Worm (Caenorhabditis elegans): ENCODE data around the gene gst-9.
"Not testable (repeated sequence)": the region's sequence is repeated elsewhere in the genome, so short reads cannot be mapped to it uniquely, and the experiment has no call there.

Gene gst-9

DNA sequence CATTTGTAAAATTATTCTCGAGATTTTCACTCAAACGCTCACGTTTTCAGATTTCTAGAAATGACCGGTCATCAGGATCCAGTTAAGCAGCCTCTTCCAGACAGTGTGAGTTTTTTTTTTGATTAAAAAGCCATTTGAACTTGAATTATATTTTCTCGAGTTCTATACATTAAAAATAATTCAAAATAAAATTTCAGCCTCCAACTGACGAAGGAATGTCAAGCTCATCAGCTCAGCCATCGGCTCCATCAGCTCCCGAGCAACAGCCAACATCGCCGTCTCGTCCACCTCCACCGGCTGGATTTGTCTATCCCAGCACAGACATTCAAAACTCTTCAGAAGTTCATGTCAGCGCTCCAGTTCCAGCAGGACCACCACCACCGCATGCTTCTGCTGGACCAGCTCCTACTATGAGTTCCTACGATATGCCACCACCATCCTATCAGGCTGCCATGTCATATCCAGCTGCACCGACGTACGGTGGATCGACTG is 33.5 kb upstream of the gst-9 start, which contains the start of gene F11G11.5 (continued):
- TF ChIP-seq egl-27 (tag; optimal IDR thresholded peaks at IDR 0.05) (no peak), F10B5.3 (tag; optimal IDR thresholded peaks at IDR 0.05) (no peak), hlh-30 (tag; optimal IDR thresholded peaks at IDR 0.05; ENCODE audit: insufficient read depth) (no peak), Y48G9A.11 (GFP tag; IDR thresholded peaks at IDR 0.05) (0 out of 2 replicates have a peak, but pooled peaks have one; percentile 33), hlh-11 (tag; optimal IDR thresholded peaks at IDR 0.05) (no peak), mxl-3 (GFP tag; optimal IDR thresholded peaks at IDR 0.05) (no peak), ceh-82 (tag; optimal IDR thresholded peaks at IDR 0.05) (no peak), nhr-48 (tag; optimal IDR thresholded peaks at IDR 0.05) (no peak), tra-1 (GFP tag; IDR thresholded peaks at IDR 0.05) (no peak), Y5F2A.4 (GFP tag; optimal IDR thresholded peaks at IDR 0.05) (no peak), php-3 (GFP tag; IDR thresholded peaks at IDR 0.05) (0 out of 2 replicates have a peak, but pooled peaks have one; percentile 6), mxl-2 (GFP tag; conservative IDR thresholded peaks at IDR 0.05) (no peak), nhr-77 (tag; optimal IDR thresholded peaks at IDR 0.05) (no peak), jun-1 (tag; optimal IDR thresholded peaks at IDR 0.05) (no peak), egl-43 (GFP tag; IDR thresholded peaks at IDR 0.05) (peak; percentile 67; the same call in 1 of the 2 replicates)

DNA sequence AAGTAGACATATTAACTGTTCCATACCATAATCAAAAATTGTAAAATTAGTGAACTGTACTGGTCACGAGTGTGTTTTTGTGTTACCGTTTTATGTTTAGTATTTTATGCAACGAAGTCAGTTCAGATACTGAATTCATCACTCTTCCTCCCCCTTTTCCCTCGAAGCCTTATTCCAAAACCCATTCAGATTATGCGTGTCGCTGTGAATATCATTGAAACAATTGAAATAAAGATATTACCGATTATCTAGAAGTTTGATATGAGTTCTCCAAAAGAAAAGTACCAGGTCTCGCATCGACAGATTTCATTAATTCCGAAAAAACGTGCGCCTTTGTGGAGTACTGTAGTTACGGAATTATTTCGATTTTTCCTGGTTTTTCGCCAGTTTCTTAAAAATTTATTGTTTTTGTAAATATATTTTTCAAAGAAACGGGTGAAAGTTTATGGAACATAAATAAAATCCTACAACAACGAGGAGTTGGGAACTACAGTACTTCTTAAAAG is 32.4 kb upstream of the gst-9 start:
- TF ChIP-seq aha-1 (tag) (peak; percentile 95), daf-16 (GFP tag; optimal IDR thresholded peaks at IDR 0.05) (no peak), daf-16 (tag; optimal IDR thresholded peaks at IDR 0.05) (peak; percentile 1), zfp-3 (GFP tag; conservative IDR thresholded peaks at IDR 0.05) (0 out of 2 replicates have a peak, but pooled peaks have one; percentile 29), mxl-3 (GFP tag; optimal IDR thresholded peaks at IDR 0.05) (no peak), attf-4 (tag; optimal IDR thresholded peaks at IDR 0.05) (no peak), ama-1 (optimal IDR thresholded peaks at IDR 0.05) (peak; percentile 71), nhr-28 (tag; optimal IDR thresholded peaks at IDR 0.05) (no peak), duxl-1 (tag; optimal IDR thresholded peaks at IDR 0.05; ENCODE audit: poor library complexity) (peak; percentile 38), dpl-1 (GFP tag; optimal IDR thresholded peaks at IDR 0.05) (peak; percentile 20), lin-38 (GFP tag; IDR thresholded peaks at IDR 0.05) (no peak)

DNA sequence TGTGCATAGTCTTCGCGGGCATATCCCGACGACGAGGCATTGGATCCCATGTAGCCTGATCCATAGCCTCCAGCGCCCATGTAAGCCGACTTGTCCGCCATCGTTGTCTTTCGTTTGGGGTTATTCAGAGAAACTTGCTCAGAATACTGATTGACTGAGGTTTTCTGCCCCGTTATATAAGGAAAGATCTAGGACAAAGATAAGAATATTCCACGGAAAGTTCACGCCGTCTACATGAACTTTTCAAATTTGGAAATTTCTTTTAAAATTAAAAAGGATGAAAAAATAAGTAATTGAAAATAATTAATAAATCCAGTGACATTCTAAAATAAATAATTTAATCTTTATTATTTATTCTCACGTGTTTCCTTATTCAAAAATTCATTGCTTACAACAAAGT is 31.1 kb upstream of the gst-9 start, which contains the start of the genes nspd-5 and F11G11.4:
Gene nspd-5, minus strand, starts transcription at position 101 of the 400 bp plus-strand sequence.
Gene F11G11.4, plus strand, starts transcription at position 335 of the 400 bp plus-strand sequence.
- not testable (repeated sequence) for TF ChIP-seq nhr-41 (GFP tag; IDR thresholded peaks at IDR 0.05); D1046.2 (GFP tag; IDR thresholded peaks at IDR 0.05); mdl-1 (tag; optimal IDR thresholded peaks at IDR 0.05)

DNA sequence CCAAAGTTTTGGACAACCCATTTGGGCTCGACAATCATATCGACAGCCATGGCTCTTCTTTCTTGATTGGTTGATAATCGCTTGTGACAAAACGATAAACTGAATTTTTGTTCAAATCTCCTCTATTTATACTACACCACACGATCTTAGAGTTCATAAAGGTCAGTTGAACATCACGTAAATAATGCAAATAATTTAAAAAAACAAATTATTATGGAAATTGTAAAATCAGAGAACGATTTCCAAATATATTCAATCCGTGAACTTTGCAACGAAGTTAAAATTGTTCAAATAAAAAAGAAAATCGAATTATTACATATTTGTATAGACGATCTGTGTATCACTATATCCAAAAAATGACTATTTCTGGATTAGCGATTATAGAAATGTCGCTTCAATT is 28.0 kb upstream of the gst-9 start, which contains the start of the genes mpst-4 and F11G11.14:
Gene mpst-4, minus strand, starts transcription at position 101 of the 400 bp plus-strand sequence.
Gene F11G11.14, plus strand, starts transcription at position 325 of the 400 bp plus-strand sequence.
- TF ChIP-seq egl-27 (tag; optimal IDR thresholded peaks at IDR 0.05) (no peak), ZK546.5 (tag; optimal IDR thresholded peaks at IDR 0.05) (no peak), rbr-2 (tag; optimal IDR thresholded peaks at IDR 0.05) (no peak)

ce11 chrII:4866045-4866444 is 25.3 kb upstream of the gst-9 start:
- TF ChIP-seq madf-5 (GFP tag; IDR thresholded peaks at IDR 0.05): 0 out of 4 replicates have a peak, but pooled peaks of 1 of the 2 experiments have one; percentile 16
- TF ChIP-seq daf-12 (tag; optimal IDR thresholded peaks at IDR 0.05): no peak
- TF ChIP-seq Y105C5A.15 (GFP tag; IDR thresholded peaks at IDR 0.05): no peak
- no peak for TF ChIP-seq pha-4 (GFP tag; IDR thresholded peaks at IDR 0.05)
- TF ChIP-seq pha-4 (tag; optimal IDR thresholded peaks at IDR 0.05): no peak
- no peak for TF ChIP-seq attf-4 (tag; optimal IDR thresholded peaks at IDR 0.05)
- peak; percentile 73 for TF ChIP-seq aha-1 (tag)
- no peak for TF ChIP-seq Y75B8A.6 (GFP tag; IDR thresholded peaks at IDR 0.05)
- TF ChIP-seq dpl-1 (GFP tag; optimal IDR thresholded peaks at IDR 0.05): peak; percentile 16
- no peak for TF ChIP-seq lin-1 (GFP tag; IDR thresholded peaks at IDR 0.05)
- TF ChIP-seq nhr-28 (tag; optimal IDR thresholded peaks at IDR 0.05): peak; percentile 42
- TF ChIP-seq tag-97 (GFP tag; IDR thresholded peaks at IDR 0.05): no peak
- TF ChIP-seq nhr-111 (GFP tag; optimal IDR thresholded peaks at IDR 0.05): no peak
- TF ChIP-seq nhr-48 (tag; optimal IDR thresholded peaks at IDR 0.05): peak; percentile 45
- TF ChIP-seq ama-1 (optimal IDR thresholded peaks at IDR 0.05): peak; percentile 82
- TF ChIP-seq T26A8.4 (GFP tag; IDR thresholded peaks at IDR 0.05): peak; percentile 52; the same call in 1 of the 2 replicates
- TF ChIP-seq unc-62 (GFP tag; optimal IDR thresholded peaks at IDR 0.05 in 1 of 2): no peak
- no peak for TF ChIP-seq unc-62 (tag; optimal IDR thresholded peaks at IDR 0.05)
- TF ChIP-seq dmd-9 (GFP tag; IDR thresholded peaks at IDR 0.05): no peak
- TF ChIP-seq mxl-3 (GFP tag; optimal IDR thresholded peaks at IDR 0.05): peak; percentile 65

Data from whole organism, L4 larva.